Worm (Caenorhabditis elegans): ENCODE measurements around the gene mec-15.

DNA sequence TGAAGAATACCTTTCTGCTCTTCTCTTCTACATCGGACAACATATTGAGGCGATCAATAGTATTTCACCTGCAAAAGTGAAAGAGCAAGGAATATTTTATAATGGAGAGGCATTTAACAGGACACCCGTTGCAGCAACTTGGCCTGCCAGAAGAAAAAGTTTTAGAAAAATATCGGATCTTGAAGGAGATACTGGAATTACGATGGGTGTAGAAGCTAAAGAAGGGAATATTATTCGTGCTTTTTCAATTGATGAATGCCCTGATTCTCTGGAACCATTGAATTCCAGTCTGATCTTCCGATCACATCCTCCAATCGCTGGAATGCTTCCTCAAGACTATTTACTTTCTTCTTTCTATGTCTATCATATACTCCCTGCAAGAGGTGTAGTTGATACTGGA, 21.8 kb upstream of the mec-15 start:
- TF ChIP-seq him-1 (tag; optimal IDR thresholded peaks at IDR 0.05), result no peak
- no peak for TF ChIP-seq dao-5 (tag; optimal IDR thresholded peaks at IDR 0.05)
- TF ChIP-seq W03F9.2 (tag; optimal IDR thresholded peaks at IDR 0.05), result no peak
